Fruit fly (Drosophila melanogaster): ENCODE results near the gene CG13937.
A peak's percentile ranks its signal among the peaks of the same experiment; 100 is the strongest.

CG13937 gene

DNA sequence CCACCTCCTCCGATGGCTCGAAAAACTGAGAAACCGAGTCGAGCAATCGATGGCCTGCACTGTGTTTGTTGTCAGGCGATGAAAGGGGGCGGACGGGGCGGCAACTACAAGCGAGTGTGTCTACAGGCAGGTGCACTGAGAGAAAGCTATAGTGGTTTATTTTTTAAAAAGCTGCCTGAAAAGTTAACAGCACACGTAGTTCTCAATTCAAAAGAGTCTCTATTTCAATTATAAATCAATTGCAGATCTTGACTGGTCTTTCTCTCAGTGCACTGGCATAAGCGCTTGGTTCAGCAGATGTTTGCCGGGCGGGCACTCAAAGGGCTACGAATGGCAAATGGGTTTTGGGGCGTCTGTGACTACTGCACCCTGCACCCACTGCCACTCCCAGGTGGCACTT lies 2.1 kb downstream of the CG13937 start (continued):
- TF ChIP-seq GATAe (GFP tag; conservative IDR thresholded peaks at IDR 0.05) (0 out of 2 replicates have a peak, but pooled peaks have one; percentile 29), E2f2 (GFP tag; IDR thresholded peaks at IDR 0.05) (peak; percentile 14; the same call in 1 of the 2 replicates), Myb (GFP tag; optimal IDR thresholded peaks at IDR 0.05) (no peak), CG3726 (GFP tag; IDR thresholded peaks at IDR 0.05) (0 out of 3 replicates have a peak, but pooled peaks have one; percentile 18), stc (GFP tag; IDR thresholded peaks at IDR 0.05) (peak; percentile 53), CG1647 (GFP tag; optimal IDR thresholded peaks at IDR 0.05) (no peak), so (GFP tag; IDR thresholded peaks at IDR 0.05) (no peak), fd64A (GFP tag; optimal IDR thresholded peaks at IDR 0.05) (no peak), sens (GFP tag) (no peak), Ravus (GFP tag; IDR thresholded peaks at IDR 0.05) (no peak; the same call in 1 of the 2 replicates), CG2678 (tag; optimal IDR thresholded peaks at IDR 0.05) (peak; percentile 16), CG32772 (GFP tag; IDR thresholded peaks at IDR 0.05) (0 out of 2 replicates have a peak, but pooled peaks have one; percentile 37), phol (tag; optimal IDR thresholded peaks at IDR 0.05) (peak; percentile 32), fd96Cb (tag; optimal IDR thresholded peaks at IDR 0.05) (peak; percentile 33), wdn (GFP tag; IDR thresholded peaks at IDR 0.05) (no peak), ttk (GFP tag; IDR thresholded peaks at IDR 0.05) (peak; percentile 50; the same call in 1 of the 2 replicates), CG12299 (tag; optimal IDR thresholded peaks at IDR 0.05) (no peak), CG8765 (GFP tag; IDR thresholded peaks at IDR 0.05) (no peak), gcm (GFP tag; optimal IDR thresholded peaks at IDR 0.05) (no peak), pan (optimal IDR thresholded peaks at IDR 0.05) (no peak), pan (GFP tag; optimal IDR thresholded peaks at IDR 0.05 in 1 of 2, IDR thresholded peaks at IDR 0.05 in 1 of 2) (peak in 1 of 2 experiments; percentile 71), br (optimal IDR thresholded peaks at IDR 0.05) (no peak), stwl (tag; optimal IDR thresholded peaks at IDR 0.05) (no peak), NC2β (GFP tag; optimal IDR thresholded peaks at IDR 0.05) (no peak), twi (tag; optimal IDR thresholded peaks at IDR 0.05) (no peak), Awh (GFP tag; IDR thresholded peaks at IDR 0.05) (peak; percentile 30; the same call in 1 of the 2 replicates), CG1603 (tag; optimal IDR thresholded peaks at IDR 0.05) (peak; percentile 13), ham (GFP tag; IDR thresholded peaks at IDR 0.05) (no peak), CG7928 (GFP tag; optimal IDR thresholded peaks at IDR 0.05) (no peak), tap (tag; optimal IDR thresholded peaks at IDR 0.05) (no peak), Rfx (GFP tag; IDR thresholded peaks at IDR 0.05) (peak; percentile 78), CG14050 (GFP tag; IDR thresholded peaks at IDR 0.05) (0 out of 3 replicates have a peak, but pooled peaks have one; percentile 22), CG42726 (GFP tag; IDR thresholded peaks at IDR 0.05; ENCODE audit: partially characterized antibody) (no peak), CG12219 (GFP tag; optimal IDR thresholded peaks at IDR 0.05) (no peak), emc (GFP tag; optimal IDR thresholded peaks at IDR 0.05) (no peak), otp (GFP tag; IDR thresholded peaks at IDR 0.05) (no peak), CG34422 (GFP tag; IDR thresholded peaks at IDR 0.05) (peak; percentile 48; the same call in 1 of the 3 replicates), NK7.1 (GFP tag; optimal IDR thresholded peaks at IDR 0.05) (no peak), row (GFP tag; IDR thresholded peaks at IDR 0.05) (peak; percentile 60), CG6689 (GFP tag; IDR thresholded peaks at IDR 0.05) (peak; percentile 39; the same call in 1 of the 2 replicates), CG16815 (GFP tag; optimal IDR thresholded peaks at IDR 0.05) (no peak), kay (GFP tag; optimal IDR thresholded peaks at IDR 0.05) (no peak), bowl (GFP tag; IDR thresholded peaks at IDR 0.05) (no peak), CG2712 (tag; optimal IDR thresholded peaks at IDR 0.05) (no peak), ash1 (GFP tag; optimal IDR thresholded peaks at IDR 0.05) (no peak), Mrtf (GFP tag; IDR thresholded peaks at IDR 0.05) (peak; percentile 55; the same call in 1 of the 3 replicates), H15 (GFP tag; IDR thresholded peaks at IDR 0.05) (peak; percentile 57; the same call in 1 of the 3 replicates), org-1 (GFP tag; optimal IDR thresholded peaks at IDR 0.05) (no peak), Poxn (GFP tag; IDR thresholded peaks at IDR 0.05) (no peak), Mad (GFP tag; optimal IDR thresholded peaks at IDR 0.05) (no peak), ssp (GFP tag; IDR thresholded peaks at IDR 0.05) (peak; percentile 59; the same call in 1 of the 2 replicates), CG1792 (GFP tag; optimal IDR thresholded peaks at IDR 0.05) (no peak), CG11696 (GFP tag; IDR thresholded peaks at IDR 0.05) (peak; percentile 63; the same call in 1 of the 2 replicates)

All from whole organism, embryonic.